Worm (Caenorhabditis elegans): ENCODE data around the gene fbl-1.

The fbl-1 gene

ce11 chrIV:9518608-9519007, 22.0 kb upstream of the fbl-1 start, which contains the start of gene nlp-35:
TSS of gene nlp-35 (minus strand) at chrIV:9518926.
- TF ChIP-seq hlh-6 (tag; optimal IDR thresholded peaks at IDR 0.05), result no peak
- TF ChIP-seq odd-2 (tag; optimal IDR thresholded peaks at IDR 0.05), result no peak
- no peak for TF ChIP-seq ceh-9 (tag; optimal IDR thresholded peaks at IDR 0.05)
- no peak for TF ChIP-seq hlh-30 (tag; optimal IDR thresholded peaks at IDR 0.05; ENCODE audit: insufficient read depth)
- no peak for TF ChIP-seq ref-2 (tag; optimal IDR thresholded peaks at IDR 0.05)
- TF ChIP-seq elt-2 (tag; optimal IDR thresholded peaks at IDR 0.05), result no peak
- TF ChIP-seq ceh-22 (tag; optimal IDR thresholded peaks at IDR 0.05), result no peak
- no peak for TF ChIP-seq unc-55 (GFP tag; optimal IDR thresholded peaks at IDR 0.05)
- no peak for TF ChIP-seq ceh-34 (tag; optimal IDR thresholded peaks at IDR 0.05)
- no peak for TF ChIP-seq pros-1 (tag; optimal IDR thresholded peaks at IDR 0.05)
- no peak for TF ChIP-seq hlh-8 (tag; optimal IDR thresholded peaks at IDR 0.05)
- no peak for TF ChIP-seq ama-1 (optimal IDR thresholded peaks at IDR 0.05)

- TF ChIP-seq elt-2 (tag; optimal IDR thresholded peaks at IDR 0.05) (peak; percentile 52), lim-6 (tag; optimal IDR thresholded peaks at IDR 0.05) (no peak)
Observed at ce11 chrIV:9520629-9521028, 20.0 kb upstream of the fbl-1 start.

- peak; percentile 52 for TF ChIP-seq ceh-31 (tag; optimal IDR thresholded peaks at IDR 0.05)
- no peak for TF ChIP-seq syd-9 (tag; optimal IDR thresholded peaks at IDR 0.05)
Observed at ce11 chrIV:9523139-9523538, 17.5 kb upstream of the fbl-1 start.

- TF ChIP-seq ets-4 (tag; optimal IDR thresholded peaks at IDR 0.05) (no peak), unc-42 (tag; optimal IDR thresholded peaks at IDR 0.05) (peak; percentile 60)
Observed at ce11 chrIV:9524849-9525460, 15.7 kb upstream of the fbl-1 start, which contains the start of gene ndua-5. TSS of gene ndua-5 (minus strand) at chrIV:9524899.

- TF ChIP-seq fkh-6 (tag; optimal IDR thresholded peaks at IDR 0.05), result no peak
- TF ChIP-seq unc-42 (tag; optimal IDR thresholded peaks at IDR 0.05), result no peak
- TF ChIP-seq ceh-14 (tag; optimal IDR thresholded peaks at IDR 0.05), result no peak
- TF ChIP-seq nhr-11 (tag; optimal IDR thresholded peaks at IDR 0.05), result no peak
- TF ChIP-seq ceh-2 (tag; optimal IDR thresholded peaks at IDR 0.05), result no peak
Observed at ce11 chrIV:9525682-9526416, 14.8 kb upstream of the fbl-1 start, which contains the start of gene elo-1. TSS of gene elo-1 (plus strand) at chrIV:9526366.

- TF ChIP-seq K09A11.1 (tag; optimal IDR thresholded peaks at IDR 0.05; ENCODE audit: insufficient read depth) (no peak), hlh-30 (tag; optimal IDR thresholded peaks at IDR 0.05; ENCODE audit: insufficient read depth) (no peak), ceh-19 (GFP tag; optimal IDR thresholded peaks at IDR 0.05) (no peak), pha-2 (tag; optimal IDR thresholded peaks at IDR 0.05) (no peak), unc-42 (tag; optimal IDR thresholded peaks at IDR 0.05) (no peak), che-1 (tag; optimal IDR thresholded peaks at IDR 0.05) (no peak), ref-2 (tag; optimal IDR thresholded peaks at IDR 0.05) (no peak), ceh-31 (tag; optimal IDR thresholded peaks at IDR 0.05) (no peak), unc-86 (tag; optimal IDR thresholded peaks at IDR 0.05) (no peak), ceh-2 (tag; optimal IDR thresholded peaks at IDR 0.05) (no peak), odd-2 (tag; optimal IDR thresholded peaks at IDR 0.05) (no peak)
Observed at ce11 chrIV:9527002-9527401, 13.6 kb upstream of the fbl-1 start.

- TF ChIP-seq ceh-34 (tag; optimal IDR thresholded peaks at IDR 0.05), result no peak
- no peak for TF ChIP-seq syd-9 (tag; optimal IDR thresholded peaks at IDR 0.05)
- no peak for TF ChIP-seq dmd-4 (tag; optimal IDR thresholded peaks at IDR 0.05; ENCODE audit: borderline replicate concordance)
- no peak for TF ChIP-seq hlh-30 (tag; optimal IDR thresholded peaks at IDR 0.05; ENCODE audit: insufficient read depth)
- TF ChIP-seq ets-4 (tag; optimal IDR thresholded peaks at IDR 0.05), result no peak
- no peak for TF ChIP-seq ceh-31 (tag; optimal IDR thresholded peaks at IDR 0.05)
- TF ChIP-seq hlh-13 (GFP tag; optimal IDR thresholded peaks at IDR 0.05), result no peak
- no peak for TF ChIP-seq npax-4 (tag; optimal IDR thresholded peaks at IDR 0.05)
- TF ChIP-seq pros-1 (tag; optimal IDR thresholded peaks at IDR 0.05), result no peak
- no peak for TF ChIP-seq zip-5 (tag; optimal IDR thresholded peaks at IDR 0.05)
- no peak for TF ChIP-seq ceh-18 (tag; optimal IDR thresholded peaks at IDR 0.05)
- TF ChIP-seq hlh-15 (tag; optimal IDR thresholded peaks at IDR 0.05), result no peak
- no peak for TF ChIP-seq ref-2 (tag; optimal IDR thresholded peaks at IDR 0.05)
- TF ChIP-seq sox-4 (tag; optimal IDR thresholded peaks at IDR 0.05), result no peak
- no peak for TF ChIP-seq ahr-1 (tag; optimal IDR thresholded peaks at IDR 0.05)
- no peak for TF ChIP-seq sox-2 (GFP tag; IDR thresholded peaks at IDR 0.05)
- no peak for TF ChIP-seq pag-3 (tag; optimal IDR thresholded peaks at IDR 0.05; ENCODE audit: borderline replicate concordance)
- no peak for TF ChIP-seq Y22D7AL.16 (tag; optimal IDR thresholded peaks at IDR 0.05)
Observed at ce11 chrIV:9529647-9530046, 11.0 kb upstream of the fbl-1 start, which contains the start of gene elo-7. TSS of gene elo-7 (plus strand) at chrIV:9529947.

Measured in whole organism, late embryonic.